Worm (Caenorhabditis elegans) whole organism, young adult: Measurements from ENCODE around the gene bbs-4.

Experiments
- B0035.1 ChIP-seq: sonication (generic microtip); optimal IDR thresholded peaks from 2 replicates; lab custom pipeline; 2016; ENCODE audit warnings: missing genetic modification characterization, mild to moderate bottlenecking, missing compliant biosample characterization, missing genotype, missing genetic modification reagents
- B0261.1 ChIP-seq: sonication (generic microtip); optimal IDR thresholded peaks from 2 replicates; lab custom pipeline; 2016; ENCODE audit warnings: mild to moderate bottlenecking, missing genetic modification characterization, moderate library complexity, missing compliant biosample characterization
- B0336.3 ChIP-seq: fragments of 200-800 bp; sonication (Bioruptor generic); IDR thresholded peaks from 2 replicates; pipeline ENCODE4 v1.3.6; 2022; ENCODE audit warnings: missing genetic modification characterization, missing compliant biosample characterization
- C17E4.6 ChIP-seq: fragments of 200-800 bp; sonication (Bioruptor generic); IDR thresholded peaks from 2 replicates; pipeline ENCODE4 v1.3.6; 2022; ENCODE audit warnings: missing genetic modification reagents, missing genetic modification characterization, missing compliant biosample characterization
- D2030.7 ChIP-seq: fragments of 200-800 bp; sonication (Bioruptor generic); IDR thresholded peaks from 2 replicates; pipeline ENCODE4 v1.3.6; 2022; ENCODE audit warnings: missing genetic modification reagents, missing genetic modification characterization, missing compliant biosample characterization
- F33H1.4 ChIP-seq: fragments of 200-800 bp; sonication (Bioruptor generic); IDR thresholded peaks from 2 replicates; pipeline ENCODE4 v1.3.6; 2022; ENCODE audit warnings: missing genetic modification reagents, missing genetic modification characterization, missing compliant biosample characterization
- F49E8.2 ChIP-seq: sonication (generic microtip); optimal IDR thresholded peaks from 3 replicates; lab custom pipeline; 2017; ENCODE audit warnings: missing genetic modification characterization, mild to moderate bottlenecking, missing compliant biosample characterization, antibody characterized with exemption, moderate library complexity; ENCODE audit not compliant: insufficient read depth
- K11D2.4 ChIP-seq: fragments of 200-800 bp; sonication (Bioruptor generic); IDR thresholded peaks from 2 replicates; pipeline ENCODE4 v1.3.6; 2022; ENCODE audit warnings: missing genetic modification reagents, missing genetic modification characterization, missing compliant biosample characterization
- T07F8.4 ChIP-seq: sonication (generic microtip); optimal IDR thresholded peaks from 2 replicates; lab custom pipeline; 2016; ENCODE audit warnings: mild to moderate bottlenecking, missing genetic modification characterization, moderate library complexity, missing compliant biosample characterization
- T26A5.8 ChIP-seq: sonication (generic microtip); optimal IDR thresholded peaks from 2 replicates; lab custom pipeline; 2016; ENCODE audit warnings: missing genetic modification characterization, missing compliant biosample characterization
- Y56A3A.18 ChIP-seq: fragments of 200-800 bp; sonication (Bioruptor generic); IDR thresholded peaks from 2 replicates; pipeline ENCODE4 v1.3.6; 2022; ENCODE audit warnings: missing genetic modification reagents, missing genetic modification characterization, missing compliant biosample characterization
- Y67H2A.10 ChIP-seq: fragments of 200-800 bp; sonication (Bioruptor generic); conservative IDR thresholded peaks from 2 replicates; pipeline ENCODE4 v1.3.6; 2022; ENCODE audit warnings: missing genetic modification reagents, missing genetic modification characterization, missing compliant biosample characterization
- Y79H2A.3 ChIP-seq: fragments of 200-800 bp; sonication (Bioruptor generic); conservative IDR thresholded peaks from 2 replicates; pipeline ENCODE4 v1.3.6; 2022; ENCODE audit warnings: missing genetic modification reagents, missing genetic modification characterization, missing compliant biosample characterization
- akir-1 ChIP-seq: fragments of 200-800 bp; sonication (Bioruptor generic); optimal IDR thresholded peaks from 2 replicates; lab custom pipeline; 2018; ENCODE audit warnings: mild to moderate bottlenecking, missing genetic modification characterization, moderate library complexity, missing compliant biosample characterization
- athp-1 ChIP-seq: sonication (generic microtip); optimal IDR thresholded peaks from 2 replicates; lab custom pipeline; 2017; ENCODE audit warnings: mild to moderate bottlenecking, missing genetic modification characterization, missing compliant biosample characterization
- bed-1 ChIP-seq: fragments of 200-800 bp; sonication (Bioruptor generic); IDR thresholded peaks from 2 replicates; pipeline ENCODE4 v1.3.6; 2022; ENCODE audit warnings: missing genetic modification reagents, missing genetic modification characterization, missing compliant biosample characterization
- ccch-3 ChIP-seq: fragments of 200-800 bp; sonication (Bioruptor generic); optimal IDR thresholded peaks from 2 replicates; lab custom pipeline; 2018; ENCODE audit warnings: mild to moderate bottlenecking, missing genetic modification characterization, missing compliant biosample characterization
- cebp-2 ChIP-seq: fragments of 200-800 bp; sonication (Bioruptor generic); IDR thresholded peaks from 2 replicates; pipeline ENCODE4 v1.3.6; 2022; ENCODE audit warnings: missing genetic modification characterization, missing compliant biosample characterization
- ceh-40 ChIP-seq: fragments of 200-800 bp; sonication (Bioruptor generic); IDR thresholded peaks from 2 replicates; pipeline ENCODE4 v1.3.6; 2022; ENCODE audit warnings: missing genetic modification characterization, missing compliant biosample characterization
- ceh-58 ChIP-seq: fragments of 200-800 bp; sonication (Bioruptor generic); IDR thresholded peaks from 2 replicates; pipeline ENCODE4 v1.3.6; 2022; ENCODE audit warnings: missing genetic modification characterization, missing compliant biosample characterization
- ceh-91 ChIP-seq: fragments of 200-800 bp; sonication (Bioruptor generic); IDR thresholded peaks from 2 replicates; pipeline ENCODE4 v1.3.6; 2022; ENCODE audit warnings: missing genetic modification reagents, missing genetic modification characterization, missing compliant biosample characterization
- chd-7 ChIP-seq: sonication (generic microtip); optimal IDR thresholded peaks from 2 replicates; lab custom pipeline; 2016; ENCODE audit warnings: mild to moderate bottlenecking, missing genetic modification characterization, moderate library complexity, missing compliant biosample characterization
- dpl-1 ChIP-seq: fragments of 150-350 bp; optimal IDR thresholded peaks from 2 replicates; lab custom pipeline; 2014; ENCODE audit warnings: missing biosample characterization, missing genetic modification reagents, missing genetic modification characterization
- ets-4 ChIP-seq: fragments of 200-800 bp; sonication (Bioruptor generic); optimal IDR thresholded peaks from 2 replicates; lab custom pipeline; 2018; ENCODE audit warnings: mild to moderate bottlenecking, missing genetic modification characterization, missing compliant biosample characterization
- hlh-26 ChIP-seq: fragments of 200-800 bp; sonication (Bioruptor generic); conservative IDR thresholded peaks from 2 replicates; pipeline ENCODE4 v1.3.6; 2022; ENCODE audit warnings: missing genetic modification reagents, missing genetic modification characterization, missing compliant biosample characterization
- hmg-1.2 ChIP-seq: fragments of 200-800 bp; sonication (Bioruptor generic); IDR thresholded peaks from 2 replicates; pipeline ENCODE4 v1.3.6; 2022; ENCODE audit warnings: missing genetic modification reagents, missing genetic modification characterization, missing compliant biosample characterization
- hmg-20 ChIP-seq: fragments of 200-800 bp; sonication (Bioruptor generic); IDR thresholded peaks from 2 replicates; pipeline ENCODE4 v1.3.6; 2022; ENCODE audit warnings: missing genetic modification reagents, missing genetic modification characterization, missing compliant biosample characterization
- hsf-1 ChIP-seq: fragments of 200-800 bp; sonication (Bioruptor generic); IDR thresholded peaks from 2 replicates; pipeline ENCODE4 v1.3.6; 2022; ENCODE audit warnings: missing genetic modification reagents, missing genetic modification characterization, missing compliant biosample characterization
- lag-1 ChIP-seq: fragments of 200-800 bp; sonication (Bioruptor generic); IDR thresholded peaks from 2 replicates; pipeline ENCODE4 v1.3.6; 2022; ENCODE audit warnings: missing genetic modification reagents, missing genetic modification characterization, missing compliant biosample characterization
- let-607 ChIP-seq, 2 experiments: fragments of 200-800 bp in 1 of 2; sonication (Bioruptor generic) in 1 of 2; sonication (generic microtip) in 1 of 2; optimal IDR thresholded peaks; 2 replicates each; lab custom pipeline; 2016 to 2018; ENCODE audit warnings: mild to moderate bottlenecking in 2 of 2, missing compliant biosample characterization in 2 of 2, missing genetic modification characterization in 2 of 2, moderate library complexity in 2 of 2, missing genotype in 1 of 2
- madf-3 ChIP-seq: fragments of 200-800 bp; sonication (Bioruptor generic); IDR thresholded peaks from 2 replicates; pipeline ENCODE4 v1.3.6; 2022; ENCODE audit warnings: missing genetic modification reagents, missing genetic modification characterization, missing compliant biosample characterization
- madf-8 ChIP-seq: fragments of 200-800 bp; sonication (Bioruptor generic); conservative IDR thresholded peaks from 2 replicates; pipeline ENCODE4 v1.3.6; 2022; ENCODE audit warnings: missing genetic modification reagents, missing genetic modification characterization, missing compliant biosample characterization
- mcd-1 ChIP-seq: fragments of 200-800 bp; sonication (Bioruptor generic); IDR thresholded peaks from 2 replicates; pipeline ENCODE4 v1.3.6; 2022; ENCODE audit warnings: missing genetic modification reagents, missing genetic modification characterization, missing compliant biosample characterization
- mes-4 ChIP-seq: sonication (generic microtip); optimal IDR thresholded peaks from 2 replicates; lab custom pipeline; 2016; ENCODE audit warnings: missing genotype, missing genetic modification characterization, missing compliant biosample characterization
- nfya-1 ChIP-seq: sonication (generic microtip); optimal IDR thresholded peaks from 2 replicates; lab custom pipeline; 2017; ENCODE audit warnings: antibody characterized with exemption, missing compliant biosample characterization, missing genetic modification characterization, borderline replicate concordance; ENCODE audit not compliant: insufficient read depth
- nfya-2 ChIP-seq: fragments of 200-800 bp; sonication (Bioruptor generic); IDR thresholded peaks from 2 replicates; pipeline ENCODE4 v1.3.6; 2022; ENCODE audit warnings: missing genetic modification reagents, missing genetic modification characterization, missing compliant biosample characterization
- pbrm-1 ChIP-seq: fragments of 200-800 bp; sonication (Bioruptor generic); IDR thresholded peaks from 2 replicates; pipeline ENCODE4 v1.3.6; 2022; ENCODE audit warnings: missing genetic modification reagents, missing genetic modification characterization, missing compliant biosample characterization
- rcor-1 ChIP-seq: fragments of 200-800 bp; sonication (Bioruptor generic); IDR thresholded peaks from 2 replicates; pipeline ENCODE4 v1.3.6; 2022; ENCODE audit warnings: missing genetic modification reagents, missing genetic modification characterization, missing compliant biosample characterization
- rec-8 ChIP-seq, 2 experiments: sonication (generic microtip); optimal IDR thresholded peaks; 2 replicates each; lab custom pipeline; 2016; ENCODE audit warnings: mild to moderate bottlenecking in 2 of 2, missing genetic modification characterization in 2 of 2, missing genetic modification reagents in 2 of 2, missing genotype in 2 of 2, missing biosample characterization in 1 of 2, missing compliant biosample characterization in 1 of 2, moderate library complexity in 1 of 2
- snpc-1.3 ChIP-seq: sonication (generic microtip); optimal IDR thresholded peaks from 2 replicates; lab custom pipeline; 2017; ENCODE audit warnings: missing genetic modification characterization, mild to moderate bottlenecking, missing compliant biosample characterization, antibody characterized with exemption, moderate library complexity, missing genotype, missing genetic modification reagents; ENCODE audit not compliant: insufficient read depth
- snpc-3.4 ChIP-seq: sonication (generic microtip); optimal IDR thresholded peaks from 2 replicates; lab custom pipeline; 2017; ENCODE audit warnings: missing genetic modification characterization, mild to moderate bottlenecking, missing compliant biosample characterization, antibody characterized with exemption, moderate library complexity, missing genotype, missing genetic modification reagents
- snpc-4 ChIP-seq, 5 experiments: fragments of 150-350 bp in 1 of 5; sonication (generic microtip) in 4 of 5; optimal IDR thresholded peaks; 2 replicates each; lab custom pipeline; 2014 to 2018; ENCODE audit warnings: missing genetic modification characterization in 5 of 5, missing biosample characterization in 3 of 5, antibody characterized with exemption in 2 of 5, mild to moderate bottlenecking in 2 of 5, missing compliant biosample characterization in 2 of 5, missing genotype in 2 of 5, moderate library complexity in 2 of 5, missing genetic modification reagents in 1 of 5
- somi-1 ChIP-seq: fragments of 200-800 bp; sonication (Bioruptor generic); optimal IDR thresholded peaks from 2 replicates; lab custom pipeline; 2018; ENCODE audit warnings: mild to moderate bottlenecking, missing genetic modification characterization, missing compliant biosample characterization
- sptf-2 ChIP-seq: fragments of 200-800 bp; sonication (Bioruptor generic); optimal IDR thresholded peaks from 2 replicates; lab custom pipeline; 2018; ENCODE audit warnings: mild to moderate bottlenecking, missing genetic modification characterization, missing compliant biosample characterization
- tbp1 ChIP-seq: fragments of 200-800 bp; sonication (Bioruptor generic); optimal IDR thresholded peaks from 2 replicates; lab custom pipeline; 2018; ENCODE audit warnings: mild to moderate bottlenecking, missing genetic modification characterization, missing compliant biosample characterization
- zfh-2 ChIP-seq: fragments of 200-800 bp; sonication (Bioruptor generic); conservative IDR thresholded peaks from 2 replicates; pipeline ENCODE4 v1.3.6; 2022; ENCODE audit warnings: missing genetic modification reagents, missing genetic modification characterization, missing compliant biosample characterization
- zim-3 ChIP-seq: sonication (generic microtip); optimal IDR thresholded peaks from 2 replicates; lab custom pipeline; 2017; ENCODE audit warnings: mild to moderate bottlenecking, missing genetic modification characterization, moderate library complexity, missing compliant biosample characterization

bbs-4 gene

DNA sequence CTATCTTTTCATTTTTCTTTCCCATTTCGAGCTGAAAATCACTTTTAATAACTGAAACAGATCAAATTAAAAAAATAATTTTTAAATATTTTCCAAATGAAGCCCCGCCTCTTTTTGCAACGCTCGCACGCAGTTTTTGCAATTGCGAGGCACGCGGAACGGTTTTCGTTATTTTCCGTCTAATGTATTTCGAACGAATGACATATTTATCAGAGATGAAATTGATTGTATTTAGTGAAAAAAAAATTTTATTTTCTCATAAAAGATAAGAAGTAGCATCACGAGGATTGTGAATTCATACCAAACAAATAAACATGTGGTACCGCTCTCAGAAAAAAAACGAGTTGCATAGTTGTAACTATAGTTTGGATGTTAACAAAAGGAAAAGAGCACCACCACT, 17.9 kb upstream of the bbs-4 start, which contains the start of gene rpac-19 (continued):
- TF ChIP-seq F49E8.2 = peak; percentile 44
- TF ChIP-seq Y56A3A.18 = no peak
- TF ChIP-seq athp-1 (tag; lab: Kevin White, UChicago) = peak; percentile 83
- TF ChIP-seq mcd-1 (GFP tag; lab: Robert Waterston, UW) = peak; percentile 78
- no peak for TF ChIP-seq ceh-40 (GFP tag; lab: Robert Waterston, UW)
- TF ChIP-seq T07F8.4 (tag; lab: Kevin White, UChicago) = peak; percentile 30
- TF ChIP-seq somi-1 (GFP tag; lab: Kevin White, UChicago) = peak; percentile 61
- peak; percentile 35; the same call in 1 of the 2 replicates for TF ChIP-seq Y67H2A.10 (GFP tag; lab: Robert Waterston, UW)
- peak; percentile 65 for TF ChIP-seq tbp1
- TF ChIP-seq snpc-3.4 (tag; lab: Kevin White, UChicago) = peak; percentile 50
- TF ChIP-seq C17E4.6 (GFP tag; lab: Robert Waterston, UW) = peak; percentile 48; the same call in 1 of the 2 replicates
- TF ChIP-seq ceh-58 (GFP tag; lab: Robert Waterston, UW) = no peak
- TF ChIP-seq nfya-2 (GFP tag; lab: Robert Waterston, UW) = no peak
- peak; percentile 45 for TF ChIP-seq hmg-1.2 (GFP tag; lab: Robert Waterston, UW)
- TF ChIP-seq ccch-3 = no peak
- TF ChIP-seq cebp-2 (GFP tag; lab: Robert Waterston, UW) = no peak
- peak; percentile 32 to 78 for TF ChIP-seq let-607 (tag; optimal IDR thresholded peaks at IDR 0.05; lab: Kevin White, UChicago)
- TF ChIP-seq madf-8 = peak; percentile 32
- TF ChIP-seq nfya-1 (tag; lab: Kevin White, UChicago) = no peak
- TF ChIP-seq rec-8 (tag; optimal IDR thresholded peaks at IDR 0.05; lab: Kevin White, UChicago) = peak in 1 of 2 experiments; percentile 57
- no peak for TF ChIP-seq B0261.1 (tag; lab: Kevin White, UChicago)
- no peak for TF ChIP-seq snpc-4 (GFP tag; optimal IDR thresholded peaks at IDR 0.05; lab: Kevin White, UChicago)
- TF ChIP-seq snpc-4 (tag; optimal IDR thresholded peaks at IDR 0.05; lab: Kevin White, UChicago) = peak in 3 of 4 experiments; percentile 55 to 76 (median 58)
- no peak for TF ChIP-seq sptf-2 (GFP tag; lab: Kevin White, UChicago)
- no peak for TF ChIP-seq ceh-91 (GFP tag; lab: Robert Waterston, UW)
- peak; percentile 53 for TF ChIP-seq mes-4
- no peak for TF ChIP-seq hlh-26 (GFP tag; lab: Robert Waterston, UW)
- peak; percentile 13 for TF ChIP-seq B0035.1 (tag; lab: Kevin White, UChicago)
- TF ChIP-seq dpl-1 (GFP tag; lab: Kevin White, UChicago) = peak; percentile 10
- peak; percentile 66 for TF ChIP-seq F33H1.4 (GFP tag; lab: Robert Waterston, UW)
- peak; percentile 42 for TF ChIP-seq zim-3 (tag; lab: Kevin White, UChicago)
- no peak for TF ChIP-seq zfh-2 (GFP tag; lab: Robert Waterston, UW)
- peak; percentile 80 for TF ChIP-seq hsf-1 (GFP tag; lab: Robert Waterston, UW)
- no peak for TF ChIP-seq bed-1
- TF ChIP-seq pbrm-1 (GFP tag; lab: Robert Waterston, UW) = peak; percentile 85
- TF ChIP-seq B0336.3 (GFP tag; lab: Robert Waterston, UW) = peak; percentile 76
- TF ChIP-seq chd-7 = peak; percentile 61
- TF ChIP-seq K11D2.4 (GFP tag; lab: Robert Waterston, UW) = peak; percentile 33; the same call in 1 of the 2 replicates
- TF ChIP-seq snpc-1.3 (tag; lab: Kevin White, UChicago) = peak; percentile 53
- TF ChIP-seq lag-1 (GFP tag; lab: Robert Waterston, UW) = no peak
- TF ChIP-seq akir-1 (GFP tag; lab: Kevin White, UChicago) = no peak
- TF ChIP-seq hmg-20 (GFP tag; lab: Robert Waterston, UW) = no peak
- peak; percentile 73; the same call in 1 of the 2 replicates for TF ChIP-seq madf-3 (GFP tag; lab: Robert Waterston, UW)
- TF ChIP-seq rcor-1 (GFP tag; lab: Robert Waterston, UW) = peak; percentile 53; the same call in 1 of the 2 replicates
- no peak; the same call in 1 of the 2 replicates for TF ChIP-seq Y79H2A.3 (GFP tag; lab: Robert Waterston, UW)
- no peak for TF ChIP-seq ets-4 (GFP tag; lab: Kevin White, UChicago)
- peak; percentile 57 for TF ChIP-seq T26A5.8 (tag; lab: Kevin White, UChicago)
- peak; percentile 32; the same call in 1 of the 2 replicates for TF ChIP-seq D2030.7
